Worm (Caenorhabditis elegans): Measurements from ENCODE around the gene ubc-24.
A peak's percentile ranks its signal among the peaks of the same experiment; 100 is the strongest.

Gene ubc-24

ce11 chrII:8420775-8421388 lies 15.5 kb downstream of the ubc-24 start:
- peak; percentile 43 for TF ChIP-seq ztf-4 (tag; optimal IDR thresholded peaks at IDR 0.05)
- TF ChIP-seq pha-4 (tag; optimal IDR thresholded peaks at IDR 0.05): no peak
- TF ChIP-seq egl-5 (tag; optimal IDR thresholded peaks at IDR 0.05): no peak
- no peak for TF ChIP-seq ceh-16 (tag; optimal IDR thresholded peaks at IDR 0.05)
- no peak for TF ChIP-seq ceh-28 (tag; optimal IDR thresholded peaks at IDR 0.05)
- no peak for TF ChIP-seq nhr-76 (tag; optimal IDR thresholded peaks at IDR 0.05)
- no peak for TF ChIP-seq egl-27 (tag; optimal IDR thresholded peaks at IDR 0.05)
- TF ChIP-seq nhr-11 (tag; optimal IDR thresholded peaks at IDR 0.05): no peak
- peak; percentile 89 for TF ChIP-seq elt-1 (tag; optimal IDR thresholded peaks at IDR 0.05)
- no peak for TF ChIP-seq unc-39 (tag; optimal IDR thresholded peaks at IDR 0.05)

ce11 chrII:8428758-8428946 lies 23.2 kb downstream of the ubc-24 start, which contains the start of gene F14E5.2:
Gene F14E5.2 (minus strand): TSS chrII:8428858.
- TF ChIP-seq egl-5 (tag; optimal IDR thresholded peaks at IDR 0.05) (no peak), fkh-2 (tag; optimal IDR thresholded peaks at IDR 0.05) (no peak), skn-1 (tag; optimal IDR thresholded peaks at IDR 0.05) (no peak), zag-1 (tag; optimal IDR thresholded peaks at IDR 0.05) (no peak), eor-1 (tag; optimal IDR thresholded peaks at IDR 0.05) (no peak), ZK546.5 (tag; optimal IDR thresholded peaks at IDR 0.05) (no peak), unc-62 (GFP tag; optimal IDR thresholded peaks at IDR 0.05) (no peak), nhr-77 (tag; optimal IDR thresholded peaks at IDR 0.05) (no peak), snpc-4 (tag; optimal IDR thresholded peaks at IDR 0.05) (no peak), nhr-12 (tag; optimal IDR thresholded peaks at IDR 0.05) (no peak), nfya-1 (tag; optimal IDR thresholded peaks at IDR 0.05; ENCODE audit: insufficient read depth) (no peak), nhr-28 (tag; optimal IDR thresholded peaks at IDR 0.05) (no peak), mdl-1 (tag; optimal IDR thresholded peaks at IDR 0.05) (no peak), fkh-10 (GFP tag; optimal IDR thresholded peaks at IDR 0.05) (no peak), ama-1 (optimal IDR thresholded peaks at IDR 0.05) (no peak)

DNA sequence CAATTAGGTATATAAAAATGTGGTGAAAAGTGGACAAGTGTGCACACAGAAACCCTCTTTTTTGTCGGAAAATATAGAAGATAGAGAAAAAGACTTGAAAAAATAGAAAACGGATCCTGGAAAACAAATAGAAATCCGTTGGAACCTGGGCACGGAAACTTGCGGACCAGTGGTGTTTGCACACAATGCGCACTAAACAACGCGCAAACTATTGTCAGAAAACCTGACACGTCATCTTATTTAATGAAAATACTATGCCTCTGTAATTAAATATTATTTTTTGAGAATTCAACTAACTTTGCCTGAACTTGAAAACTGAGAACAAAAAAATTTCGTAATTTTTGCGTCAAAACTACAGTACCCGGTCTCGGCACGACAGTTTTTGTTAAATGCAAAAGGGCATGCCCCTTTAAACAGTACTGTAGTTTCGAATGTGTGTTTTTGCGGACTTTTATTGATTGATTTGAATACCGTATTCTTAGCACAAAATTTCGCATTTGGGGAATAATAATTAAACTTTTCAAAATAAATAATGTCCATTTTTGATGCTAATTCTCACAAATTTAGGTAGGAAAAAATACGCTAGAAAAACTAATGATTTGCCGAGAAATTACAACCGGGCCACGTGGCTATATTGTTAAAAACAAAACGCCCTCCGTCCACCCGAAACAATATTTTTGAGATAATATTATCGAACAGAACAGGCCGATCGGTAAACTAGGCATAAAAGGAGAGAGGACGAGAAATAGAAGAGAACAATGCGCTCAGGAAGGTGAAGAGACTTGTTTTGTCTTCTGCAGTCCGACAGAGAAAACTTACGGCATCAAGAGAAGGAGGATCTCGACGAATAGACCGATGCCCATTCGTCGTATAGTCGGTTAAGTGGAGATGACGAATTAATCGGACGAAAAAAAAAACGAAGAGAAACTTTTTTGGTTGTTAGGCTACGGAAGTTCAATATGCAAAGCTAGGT lies 23.8 kb downstream of the ubc-24 start:
- TF ChIP-seq nhr-23 (tag; optimal IDR thresholded peaks at IDR 0.05) (peak; percentile 53), nhr-25 (tag; optimal IDR thresholded peaks at IDR 0.05) (peak; percentile 39), nhr-67 (tag; optimal IDR thresholded peaks at IDR 0.05) (no peak), elt-3 (tag; optimal IDR thresholded peaks at IDR 0.05) (no peak), nfya-1 (tag; optimal IDR thresholded peaks at IDR 0.05; ENCODE audit: insufficient read depth) (peak; percentile 32), pha-4 (tag; optimal IDR thresholded peaks at IDR 0.05) (peak; percentile 38)

- TF ChIP-seq nfya-1 (tag; optimal IDR thresholded peaks at IDR 0.05; ENCODE audit: insufficient read depth) (no peak), nhr-76 (tag; optimal IDR thresholded peaks at IDR 0.05) (no peak), elt-2 (tag; optimal IDR thresholded peaks at IDR 0.05) (no peak), R02D3.7 (tag; optimal IDR thresholded peaks at IDR 0.05) (no peak), fkh-2 (tag; optimal IDR thresholded peaks at IDR 0.05) (no peak)
Measured at ce11 chrII:8431954-8432353, 26.6 kb downstream of the ubc-24 start, which contains the start of gene acp-2. Gene acp-2 (minus strand): TSS chrII:8432054.

ce11 chrII:8435005-8435404 lies 29.6 kb downstream of the ubc-24 start, which contains the start of gene acp-4:
Gene acp-4 (minus strand): TSS chrII:8435105.
- TF ChIP-seq zag-1 (tag; optimal IDR thresholded peaks at IDR 0.05) (no peak), tbx-2 (tag; optimal IDR thresholded peaks at IDR 0.05) (no peak), sea-2 (GFP tag; optimal IDR thresholded peaks at IDR 0.05) (no peak), nhr-237 (tag; optimal IDR thresholded peaks at IDR 0.05) (no peak), daf-12 (tag; optimal IDR thresholded peaks at IDR 0.05) (no peak), aly-2 (tag; optimal IDR thresholded peaks at IDR 0.05) (no peak), nhr-23 (tag; optimal IDR thresholded peaks at IDR 0.05) (no peak), elt-1 (tag; optimal IDR thresholded peaks at IDR 0.05) (no peak), ceh-9 (tag; optimal IDR thresholded peaks at IDR 0.05) (no peak), fos-1 (tag; optimal IDR thresholded peaks at IDR 0.05) (no peak), egl-5 (tag; optimal IDR thresholded peaks at IDR 0.05) (no peak), fkh-2 (tag; optimal IDR thresholded peaks at IDR 0.05) (no peak), nhr-76 (tag; optimal IDR thresholded peaks at IDR 0.05) (no peak)
